Worm (Caenorhabditis elegans) whole organism, L4/young adult: ENCODE data around the gene F57B1.5.

Experiments used
- W03F9.2 ChIP-seq: fragments of 150-350 bp; optimal IDR thresholded peaks from 2 replicates; lab custom pipeline; 2014; ENCODE audit warnings: missing biosample characterization, missing genetic modification characterization
- dao-5 ChIP-seq: sonication (generic microtip); optimal IDR thresholded peaks from 2 replicates; lab custom pipeline; 2016; ENCODE audit warnings: missing genotype, missing genetic modification characterization, moderate library complexity, missing compliant biosample characterization
- him-1 ChIP-seq: sonication (generic microtip); optimal IDR thresholded peaks from 2 replicates; lab custom pipeline; 2016; ENCODE audit warnings: missing genotype, missing genetic modification reagents, missing genetic modification characterization, missing compliant biosample characterization

F57B1.5 gene

ce11 chrV:13193488-13194042 is 14.0 kb upstream of the F57B1.5 start, which contains the start of gene sun-1:
sun-1 (minus strand) TSS chrV:13193538.
- TF ChIP-seq dao-5 (tag; lab: Kevin White, UChicago) (no peak), W03F9.2 (no peak), him-1 (tag; lab: Kevin White, UChicago) (no peak)

- no peak for TF ChIP-seq him-1 (tag; lab: Kevin White, UChicago)
- no peak for TF ChIP-seq W03F9.2
- no peak for TF ChIP-seq dao-5 (tag; lab: Kevin White, UChicago)
Measured at ce11 chrV:13195548-13195947, 12.0 kb upstream of the F57B1.5 start, which contains the start of gene F57B1.1. F57B1.1 (minus strand) TSS chrV:13195648.

- TF ChIP-seq dao-5 (tag; lab: Kevin White, UChicago) = no peak
- TF ChIP-seq him-1 (tag; lab: Kevin White, UChicago) = no peak
- no peak for TF ChIP-seq W03F9.2
Measured at ce11 chrV:13197823-13198222, 9.7 kb upstream of the F57B1.5 start, which contains the start of gene F57B1.9. F57B1.9 (minus strand) TSS chrV:13197923.

ce11 chrV:13200609-13201008 is 6.9 kb upstream of the F57B1.5 start:
- TF ChIP-seq dao-5 (tag; lab: Kevin White, UChicago) = no peak
- no peak for TF ChIP-seq W03F9.2
- no peak for TF ChIP-seq him-1 (tag; lab: Kevin White, UChicago)

ce11 chrV:13202127-13202610 is 5.4 kb upstream of the F57B1.5 start, which contains the start of the genes col-159 and col-160:
col-159 (minus strand) TSS chrV:13202177.
col-160 (minus strand) TSS chrV:13202189.
- TF ChIP-seq dao-5 (tag; lab: Kevin White, UChicago) = no peak
- TF ChIP-seq him-1 (tag; lab: Kevin White, UChicago) = no peak
- TF ChIP-seq W03F9.2 = no peak

ce11 chrV:13206514-13206913 is 1.0 kb upstream of the F57B1.5 start:
- TF ChIP-seq W03F9.2 = no peak

ce11 chrV:13209567-13209966 is 2.0 kb downstream of the F57B1.5 start, which contains the start of gene F57B1.6:
F57B1.6 (plus strand) TSS chrV:13209645.
- TF ChIP-seq W03F9.2 (no peak), dao-5 (tag; lab: Kevin White, UChicago) (no peak), him-1 (tag; lab: Kevin White, UChicago) (no peak)

- no peak for TF ChIP-seq W03F9.2
- TF ChIP-seq him-1 (tag; lab: Kevin White, UChicago) = no peak
Measured at ce11 chrV:13212584-13212983, 5.1 kb downstream of the F57B1.5 start.

- TF ChIP-seq him-1 (tag; lab: Kevin White, UChicago) (no peak), W03F9.2 (no peak), dao-5 (tag; lab: Kevin White, UChicago) (no peak)
Measured at ce11 chrV:13221066-13221465, 13.5 kb downstream of the F57B1.5 start.

- TF ChIP-seq W03F9.2 (no peak), dao-5 (tag; lab: Kevin White, UChicago) (no peak)
Measured at ce11 chrV:13229538-13229937, 22.0 kb downstream of the F57B1.5 start.

ce11 chrV:13235313-13235712 is 27.8 kb downstream of the F57B1.5 start:
- no peak for TF ChIP-seq dao-5 (tag; lab: Kevin White, UChicago)
- no peak for TF ChIP-seq W03F9.2
- TF ChIP-seq him-1 (tag; lab: Kevin White, UChicago) = no peak

- no peak for TF ChIP-seq W03F9.2
- no peak for TF ChIP-seq dao-5 (tag; lab: Kevin White, UChicago)
- TF ChIP-seq him-1 (tag; lab: Kevin White, UChicago) = no peak
Measured at ce11 chrV:13236507-13236906, 29.0 kb downstream of the F57B1.5 start, which contains the start of gene dmd-10. dmd-10 (minus strand) TSS chrV:13236607.

- no peak for TF ChIP-seq dao-5 (tag; lab: Kevin White, UChicago)
- TF ChIP-seq W03F9.2 = no peak
- no peak for TF ChIP-seq him-1 (tag; lab: Kevin White, UChicago)
Measured at ce11 chrV:13243205-13243604, 35.7 kb downstream of the F57B1.5 start.

ce11 chrV:13249436-13249835 is 41.9 kb downstream of the F57B1.5 start, which contains the start of gene odr-3:
odr-3 (minus strand) TSS chrV:13249536.
- no peak for TF ChIP-seq W03F9.2
- no peak for TF ChIP-seq dao-5 (tag; lab: Kevin White, UChicago)
- no peak for TF ChIP-seq him-1 (tag; lab: Kevin White, UChicago)

- TF ChIP-seq him-1 (tag; lab: Kevin White, UChicago) (no peak), W03F9.2 (no peak), dao-5 (tag; lab: Kevin White, UChicago) (no peak)
Measured at ce11 chrV:13252862-13253261, 45.3 kb downstream of the F57B1.5 start.
